Worm (Caenorhabditis elegans): Measurements from ENCODE around the gene R07E5.5.

DNA sequence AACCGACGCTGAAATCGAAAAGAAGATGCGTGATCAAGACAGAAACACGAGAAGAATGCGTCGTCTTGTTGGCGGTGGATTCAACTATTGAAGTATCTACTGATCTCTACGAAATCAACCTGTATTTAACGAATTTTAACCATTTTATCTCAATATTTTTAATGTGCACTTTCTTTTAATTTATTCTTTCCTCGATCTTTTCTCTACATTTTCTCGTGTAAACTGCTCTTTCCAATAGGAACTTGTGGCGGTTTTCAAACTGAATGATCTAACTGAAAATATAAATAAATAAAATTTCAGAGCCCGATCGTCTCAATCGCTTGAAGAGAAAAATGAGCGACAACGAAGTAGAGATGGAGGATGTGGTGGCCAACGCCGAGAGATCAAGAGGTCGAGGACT, 8.8 kb downstream of the R07E5.5 start, which contains the start of gene rnp-4:
- no peak for TF ChIP-seq nhr-237 (tag; optimal IDR thresholded peaks at IDR 0.05)
- TF ChIP-seq nhr-11 (tag; optimal IDR thresholded peaks at IDR 0.05): no peak
- TF ChIP-seq F13H6.1 (tag; optimal IDR thresholded peaks at IDR 0.05): no peak
- no peak for TF ChIP-seq aly-2 (tag; optimal IDR thresholded peaks at IDR 0.05)
- no peak for TF ChIP-seq nhr-77 (tag; optimal IDR thresholded peaks at IDR 0.05)
- no peak for TF ChIP-seq unc-39 (tag; optimal IDR thresholded peaks at IDR 0.05)
- no peak for TF ChIP-seq nhr-12 (tag; optimal IDR thresholded peaks at IDR 0.05)
- TF ChIP-seq nhr-6 (tag; optimal IDR thresholded peaks at IDR 0.05): no peak
- no peak for TF ChIP-seq ZK546.5 (tag; optimal IDR thresholded peaks at IDR 0.05)
